Worm (Caenorhabditis elegans): ENCODE results near the gene nas-32.

The nas-32 gene

ce11 chrV:910588-910987 is 11.6 kb upstream of the nas-32 start (continued):
- TF ChIP-seq ceh-79 (tag; optimal IDR thresholded peaks at IDR 0.05) (no peak), sdz-38 (tag; optimal IDR thresholded peaks at IDR 0.05) (no peak), nhr-120 (GFP tag; IDR thresholded peaks at IDR 0.05) (no peak), ztf-28 (GFP tag; IDR thresholded peaks at IDR 0.05) (no peak), zfh-2 (GFP tag; conservative IDR thresholded peaks at IDR 0.05) (no peak), F23B12.7 (tag; optimal IDR thresholded peaks at IDR 0.05; ENCODE audit: insufficient read depth) (no peak), B0019.2 (GFP tag; conservative IDR thresholded peaks at IDR 0.05) (no peak), let-607 (tag; optimal IDR thresholded peaks at IDR 0.05) (peak in 1 of 2 experiments; percentile 16), pbrm-1 (GFP tag; IDR thresholded peaks at IDR 0.05) (0 out of 2 replicates have a peak, but pooled peaks have one; percentile 29), nfya-1 (tag; optimal IDR thresholded peaks at IDR 0.05; ENCODE audit: borderline replicate concordance, insufficient read depth) (no peak), ets-4 (GFP tag; optimal IDR thresholded peaks at IDR 0.05) (peak; percentile 54), hrde-1 (tag; optimal IDR thresholded peaks at IDR 0.05; ENCODE audit: borderline replicate concordance) (no peak), snpc-3.4 (tag; optimal IDR thresholded peaks at IDR 0.05) (no peak), aptf-3 (GFP tag; IDR thresholded peaks at IDR 0.05) (no peak), rec-8 (tag; optimal IDR thresholded peaks at IDR 0.05) (no peak), snpc-4 (GFP tag; optimal IDR thresholded peaks at IDR 0.05) (no peak), snpc-4 (tag; optimal IDR thresholded peaks at IDR 0.05) (no peak), attf-3 (GFP tag; conservative IDR thresholded peaks at IDR 0.05) (no peak), lin-40 (tag; optimal IDR thresholded peaks at IDR 0.05) (no peak), ztf-26 (tag; optimal IDR thresholded peaks at IDR 0.05) (no peak), cebp-1 (GFP tag; IDR thresholded peaks at IDR 0.05) (no peak), cebp-1 (tag; optimal IDR thresholded peaks at IDR 0.05) (peak; percentile 26), attf-5 (GFP tag; optimal IDR thresholded peaks at IDR 0.05) (peak; percentile 66), dox-1 (GFP tag; IDR thresholded peaks at IDR 0.05) (peak; percentile 41; the same call in 1 of the 2 replicates), K12H6.12 (tag; optimal IDR thresholded peaks at IDR 0.05) (no peak), gei-17 (GFP tag; optimal IDR thresholded peaks at IDR 0.05) (no peak), B0336.3 (GFP tag; IDR thresholded peaks at IDR 0.05) (no peak), tbx-9 (tag; optimal IDR thresholded peaks at IDR 0.05; ENCODE audit: borderline replicate concordance) (no peak), aptf-2 (GFP tag; conservative IDR thresholded peaks at IDR 0.05) (no peak), nhr-179 (tag; optimal IDR thresholded peaks at IDR 0.05) (no peak), tlf-1 (GFP tag; optimal IDR thresholded peaks at IDR 0.05) (no peak), dpff-1 (tag; optimal IDR thresholded peaks at IDR 0.05) (no peak), nfyb-1 (GFP tag; IDR thresholded peaks at IDR 0.05) (no peak), F22D6.2 (tag; optimal IDR thresholded peaks at IDR 0.05) (no peak), ztf-22 (GFP tag; optimal IDR thresholded peaks at IDR 0.05) (no peak), F39B2.1 (GFP tag; IDR thresholded peaks at IDR 0.05) (no peak), lin-35 (GFP tag; optimal IDR thresholded peaks at IDR 0.05) (no peak), egl-18 (GFP tag; IDR thresholded peaks at IDR 0.05) (no peak), Y53G8AR.9 (GFP tag; conservative IDR thresholded peaks at IDR 0.05) (no peak), ztf-18 (tag; optimal IDR thresholded peaks at IDR 0.05) (no peak), ekl-4 (GFP tag; IDR thresholded peaks at IDR 0.05) (no peak), lin-26 (GFP tag; IDR thresholded peaks at IDR 0.05) (no peak), unc-62 (GFP tag; optimal IDR thresholded peaks at IDR 0.05) (no peak), zim-3 (tag; optimal IDR thresholded peaks at IDR 0.05) (no peak), dpl-1 (GFP tag; optimal IDR thresholded peaks at IDR 0.05) (no peak), ama-1 (optimal IDR thresholded peaks at IDR 0.05) (no peak), ama-1 (GFP tag; optimal IDR thresholded peaks at IDR 0.05) (no peak), rpc-1 (optimal IDR thresholded peaks at IDR 0.05) (no peak), rpc-1 (tag; optimal IDR thresholded peaks at IDR 0.05) (no peak), F57C9.4 (tag; optimal IDR thresholded peaks at IDR 0.05) (no peak)

All from whole organism, young adult.